Fruit fly (Drosophila melanogaster) whole organism, prepupa: ENCODE measurements around the gene Elba2.

Experiments
- Blimp-1 ChIP-seq: fragments of 200-800 bp; sonication (Bioruptor generic); optimal IDR thresholded peaks from 3 replicates; lab custom pipeline; 2017; ENCODE audit warnings: missing biosample characterization, missing genetic modification characterization, mild to moderate bottlenecking, moderate library complexity, missing genetic modification reagents
- CG10631 ChIP-seq: fragments of 200-800 bp; sonication (Bioruptor generic); optimal IDR thresholded peaks from 2 replicates; lab custom pipeline; 2016; ENCODE audit warnings: missing biosample characterization, missing genetic modification characterization
- CG10669 ChIP-seq: fragments of 200-800 bp; sonication (Bioruptor generic); optimal IDR thresholded peaks from 3 replicates; lab custom pipeline; 2018; ENCODE audit warnings: missing biosample characterization, mild to moderate bottlenecking, missing genetic modification characterization, moderate library complexity
- CG15336 ChIP-seq: fragments of 200-800 bp; sonication (Bioruptor generic); IDR thresholded peaks from 2 replicates; pipeline ENCODE4 v1.3.6; 2022; ENCODE audit warnings: missing biosample characterization, missing genetic modification characterization
- CG3032 ChIP-seq: fragments of 200-800 bp; optimal IDR thresholded peaks from 2 replicates; lab custom pipeline; 2019; ENCODE audit warnings: missing biosample characterization, mild to moderate bottlenecking, missing genetic modification characterization, moderate library complexity
- CG31627 ChIP-seq: fragments of 200-800 bp; sonication (Bioruptor generic); optimal IDR thresholded peaks from 3 replicates; lab custom pipeline; 2016; ENCODE audit warnings: missing biosample characterization, missing genetic modification characterization
- CG32006 ChIP-seq: fragments of 200-800 bp; sonication (Bioruptor generic); optimal IDR thresholded peaks from 3 replicates; lab custom pipeline; 2017; ENCODE audit warnings: missing biosample characterization, mild to moderate bottlenecking, missing genetic modification characterization
- CG3919 ChIP-seq: fragments of 200-800 bp; sonication (Bioruptor generic); optimal IDR thresholded peaks from 3 replicates; lab custom pipeline; 2016; ENCODE audit warnings: missing biosample characterization, missing genetic modification characterization
- CG4318 ChIP-seq: fragments of 200-800 bp; sonication (Bioruptor generic); optimal IDR thresholded peaks from 3 replicates; lab custom pipeline; 2017; ENCODE audit warnings: missing biosample characterization, mild to moderate bottlenecking, missing genetic modification characterization
- CG6163 ChIP-seq: fragments of 200-800 bp; sonication (Bioruptor generic); IDR thresholded peaks from 3 replicates; pipeline ENCODE4 v1.3.6; 2022; ENCODE audit warnings: missing biosample characterization, missing genetic modification characterization
- CG6792 ChIP-seq: fragments of 200-800 bp; sonication (Bioruptor generic); optimal IDR thresholded peaks from 3 replicates; lab custom pipeline; 2016; ENCODE audit warnings: missing biosample characterization, missing genetic modification characterization
- CG7368 ChIP-seq: fragments of 200-800 bp; sonication (Bioruptor generic); optimal IDR thresholded peaks from 3 replicates; lab custom pipeline; 2016; ENCODE audit warnings: missing biosample characterization, missing genetic modification characterization
- CG8119 ChIP-seq: fragments of 200-800 bp; sonication (Bioruptor generic); IDR thresholded peaks from 3 replicates; pipeline ENCODE4 v1.3.6; 2022; ENCODE audit warnings: missing biosample characterization, missing genetic modification characterization
- CG8632 ChIP-seq: fragments of 200-800 bp; sonication (Bioruptor generic); optimal IDR thresholded peaks from 3 replicates; lab custom pipeline; 2016; ENCODE audit warnings: missing biosample characterization, missing genetic modification characterization
- CG9139 ChIP-seq: fragments of 200-800 bp; sonication (Bioruptor generic); optimal IDR thresholded peaks from 3 replicates; lab custom pipeline; 2017; ENCODE audit warnings: missing biosample characterization, mild to moderate bottlenecking, missing genetic modification characterization
- Eip78C ChIP-seq: fragments of 200-800 bp; sonication (Bioruptor generic); peaks from one replicate; lab custom pipeline; 2016; ENCODE audit warnings: missing biosample characterization, missing genetic modification characterization
- Gug ChIP-seq: fragments of 200-800 bp; sonication (Bioruptor generic); IDR thresholded peaks from 2 replicates; pipeline ENCODE4 v1.3.6; 2022; ENCODE audit warnings: missing biosample characterization, missing genetic modification characterization
- Hr38 ChIP-seq: sonication (Bioruptor generic); optimal IDR thresholded peaks from 2 replicates; lab custom pipeline; 2016; ENCODE audit warnings: missing biosample characterization, missing genetic modification characterization
- Hr39 ChIP-seq: fragments of 200-800 bp; sonication (Bioruptor generic); optimal IDR thresholded peaks from 2 replicates; lab custom pipeline; 2016; ENCODE audit warnings: missing biosample characterization, missing genetic modification characterization
- Hr4 ChIP-seq: fragments of 200-800 bp; sonication (Bioruptor generic); optimal IDR thresholded peaks from 3 replicates; lab custom pipeline; 2016; ENCODE audit warnings: missing biosample characterization, missing genetic modification characterization
- Met ChIP-seq: fragments of 200-800 bp; sonication (Bioruptor generic); optimal IDR thresholded peaks from 3 replicates; lab custom pipeline; 2016; ENCODE audit warnings: missing biosample characterization, missing genetic modification characterization
- Smox ChIP-seq: fragments of 200-800 bp; sonication (Bioruptor generic); optimal IDR thresholded peaks from 3 replicates; lab custom pipeline; 2016; ENCODE audit warnings: missing biosample characterization, missing genetic modification characterization
- Sox15 ChIP-seq: fragments of 200-800 bp; sonication (Bioruptor generic); optimal IDR thresholded peaks from 3 replicates; lab custom pipeline; 2016; ENCODE audit warnings: missing biosample characterization, missing genetic modification characterization
- achi ChIP-seq: fragments of 200-800 bp; sonication (Bioruptor generic); optimal IDR thresholded peaks from 3 replicates; lab custom pipeline; 2016; ENCODE audit warnings: missing biosample characterization, missing genetic modification characterization
- acj6 ChIP-seq: fragments of 200-800 bp; sonication (Bioruptor generic); optimal IDR thresholded peaks from 3 replicates; lab custom pipeline; 2016; ENCODE audit warnings: missing biosample characterization, missing genetic modification characterization
- cyc ChIP-seq: fragments of 200-800 bp; sonication (Bioruptor generic); optimal IDR thresholded peaks from 3 replicates; lab custom pipeline; 2016; ENCODE audit warnings: missing biosample characterization, missing genetic modification characterization
- eg ChIP-seq: fragments of 200-800 bp; sonication (Bioruptor generic); IDR thresholded peaks from 3 replicates; pipeline ENCODE4 v1.3.6; 2022; ENCODE audit warnings: missing biosample characterization, missing genetic modification characterization
- esn ChIP-seq: fragments of 200-800 bp; sonication (Bioruptor generic); optimal IDR thresholded peaks from 2 replicates; lab custom pipeline; 2016; ENCODE audit warnings: missing biosample characterization, mild to moderate bottlenecking, missing genetic modification characterization, moderate library complexity
- fd59A ChIP-seq: fragments of 200-800 bp; sonication (Bioruptor generic); optimal IDR thresholded peaks from 2 replicates; lab custom pipeline; 2017; ENCODE audit warnings: missing biosample characterization, mild to moderate bottlenecking, missing genetic modification characterization, missing genetic modification reagents
- lz ChIP-seq: fragments of 200-800 bp; sonication (Bioruptor generic); optimal IDR thresholded peaks from 3 replicates; lab custom pipeline; 2016; ENCODE audit warnings: missing biosample characterization, missing genetic modification characterization
- ss ChIP-seq, 2 experiments: fragments of 200-800 bp; sonication (Bioruptor generic); optimal IDR thresholded peaks; 2 replicates in 1 of 2; 3 replicates in 1 of 2; lab custom pipeline; 2017 to 2018; ENCODE audit warnings: mild to moderate bottlenecking in 2 of 2, missing biosample characterization in 2 of 2, missing genetic modification characterization in 2 of 2, moderate library complexity in 1 of 2
- svp ChIP-seq: fragments of 200-800 bp; sonication (Bioruptor generic); peaks from one replicate; lab custom pipeline; 2016; ENCODE audit warnings: missing biosample characterization, missing genetic modification characterization
- topi ChIP-seq: fragments of 200-800 bp; sonication (Bioruptor generic); optimal IDR thresholded peaks from 3 replicates; lab custom pipeline; 2016; ENCODE audit warnings: missing biosample characterization, missing genetic modification characterization
- vri ChIP-seq: fragments of 200-800 bp; sonication (Bioruptor generic); optimal IDR thresholded peaks from 3 replicates; lab custom pipeline; 2016; ENCODE audit warnings: missing biosample characterization, mild to moderate bottlenecking, missing genetic modification characterization

The Elba2 gene

DNA sequence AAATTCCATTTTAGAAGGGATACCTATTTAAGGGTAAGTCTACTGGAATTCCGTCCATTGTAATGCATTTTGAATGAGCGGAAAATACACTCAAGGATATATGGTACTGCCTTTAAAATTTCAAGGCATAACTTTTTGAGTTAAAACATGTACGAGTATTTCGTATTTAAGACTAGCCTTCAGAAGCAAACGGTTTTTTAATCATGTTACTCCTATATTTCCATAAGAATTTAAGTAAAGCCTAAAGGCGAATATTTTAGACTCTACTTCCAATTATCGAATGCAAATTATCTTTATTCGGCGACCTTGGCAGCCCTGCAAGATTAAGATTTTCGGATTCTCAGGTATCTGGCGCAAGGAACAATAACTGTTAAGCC lies at the start of gene Elba2:
Gene Elba2 (plus strand): TSS at position 327 of the 377 bp plus-strand sequence.
- no peak for TF ChIP-seq Met (GFP tag; lab: Kevin White, UChicago)
- no peak for TF ChIP-seq cyc (GFP tag; lab: Kevin White, UChicago)
- TF ChIP-seq lz (GFP tag; lab: Kevin White, UChicago), result no peak
- no peak for TF ChIP-seq esn (GFP tag; lab: Kevin White, UChicago)
- TF ChIP-seq fd59A (GFP tag; lab: Kevin White, UChicago), result no peak
- TF ChIP-seq Sox15, result no peak
- TF ChIP-seq Hr38, result no peak
- TF ChIP-seq CG10669, result no peak
- no peak for TF ChIP-seq Hr39 (GFP tag; lab: Kevin White, UChicago)

DNA sequence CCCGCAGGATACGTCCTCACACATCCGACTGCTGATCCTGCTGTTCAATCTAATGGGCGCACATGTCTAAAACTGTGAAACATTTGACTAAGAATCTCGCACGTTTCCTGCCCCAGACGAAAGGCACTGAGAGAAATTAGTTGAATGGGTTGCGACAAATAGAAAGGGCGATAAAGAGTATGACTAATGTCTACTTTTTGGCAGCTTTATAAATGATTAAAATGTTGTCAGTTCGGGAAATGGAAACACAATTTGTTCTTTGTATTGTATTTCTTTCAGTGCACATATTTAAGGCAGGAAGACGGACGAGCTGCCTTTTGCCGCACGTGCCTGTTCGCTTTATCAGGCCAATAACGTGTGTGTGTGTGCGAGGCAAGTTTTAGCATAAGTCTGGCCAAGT lies 49.4 kb upstream of the Elba2 start:
- TF ChIP-seq Eip78C (GFP tag; lab: Kevin White, UChicago) (peak; percentile 32), topi (GFP tag; lab: Kevin White, UChicago) (no peak), CG3919 (GFP tag; lab: Kevin White, UChicago) (peak; percentile 2), Hr4 (GFP tag; lab: Kevin White, UChicago) (peak; percentile 1), ss (GFP tag; optimal IDR thresholded peaks at IDR 0.05; lab: Kevin White, UChicago) (no peak), CG10669 (peak; percentile 8), CG6163 (GFP tag; lab: Robert Waterston, UW) (peak; percentile 38; the same call in 2 of the 3 replicates), CG32006 (GFP tag; lab: Kevin White, UChicago) (peak; percentile 20)
- TF ChIP-seq, all 60 proteins: peak for 6

DNA sequence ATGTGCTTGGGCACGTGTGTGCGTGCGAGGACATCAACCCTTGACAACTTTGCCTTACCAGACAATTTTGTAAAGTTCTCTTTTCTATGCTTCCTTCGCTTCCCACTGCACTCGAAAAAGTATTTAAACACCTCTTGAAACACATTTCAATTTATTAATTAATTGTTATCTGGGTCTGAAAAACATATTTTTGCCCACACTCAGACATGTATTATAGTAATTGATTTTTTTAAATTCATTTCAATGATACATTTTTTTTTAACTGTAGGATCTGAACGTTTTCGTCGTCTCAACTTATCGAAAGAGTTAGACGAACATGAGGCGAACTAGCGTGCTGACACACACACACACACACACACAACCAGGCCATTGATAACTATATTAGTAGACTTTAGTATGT lies 35.0 kb upstream of the Elba2 start:
- TF ChIP-seq lz (GFP tag; lab: Kevin White, UChicago), result no peak
- TF ChIP-seq Smox, result no peak
- TF ChIP-seq CG10631, result no peak
- TF ChIP-seq CG6792, result no peak
- 0 out of 3 replicates have a peak, but pooled peaks have one; percentile 37 for TF ChIP-seq CG8119
- no peak for TF ChIP-seq CG9139 (GFP tag; lab: Kevin White, UChicago)
- TF ChIP-seq CG4318 (GFP tag; lab: Kevin White, UChicago), result no peak
- 0 out of 2 replicates have a peak, but pooled peaks have one; percentile 17 for TF ChIP-seq CG15336 (GFP tag; lab: Robert Waterston, UW)
- TF ChIP-seq Hr39 (GFP tag; lab: Kevin White, UChicago), result no peak
- peak; percentile 23 for TF ChIP-seq Eip78C (GFP tag; lab: Kevin White, UChicago)
- TF ChIP-seq CG32006 (GFP tag; lab: Kevin White, UChicago), result peak; percentile 20
- 0 out of 3 replicates have a peak, but pooled peaks have one; percentile 27 for TF ChIP-seq eg (GFP tag; lab: Robert Waterston, UW)
- no peak for TF ChIP-seq Hr38
- TF ChIP-seq esn (GFP tag; lab: Kevin White, UChicago), result no peak
- TF ChIP-seq Blimp-1, result no peak
- TF ChIP-seq Gug, result 0 out of 2 replicates have a peak, but pooled peaks have one; percentile 21
- TF ChIP-seq achi, result no peak

DNA sequence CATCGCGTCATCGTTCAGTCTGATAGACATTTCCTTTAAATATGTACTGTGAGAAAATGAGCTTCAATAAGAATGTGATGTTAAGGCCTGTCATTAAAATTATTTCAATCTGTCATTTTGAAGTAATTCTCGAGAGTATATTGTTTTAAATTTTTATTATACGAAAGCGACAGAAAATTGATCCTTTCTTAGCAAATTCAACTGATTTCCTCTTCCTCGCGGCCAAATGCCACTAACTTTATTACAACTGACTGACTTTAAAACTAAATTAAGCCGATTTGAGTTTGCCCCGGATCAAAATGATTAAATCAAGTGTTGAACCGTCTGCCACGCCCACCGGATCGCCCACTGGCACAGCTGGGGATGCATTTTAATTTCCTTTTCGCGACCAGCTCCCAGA lies 24.8 kb upstream of the Elba2 start, which contains the start of gene CG3515:
Gene CG3515 (minus strand): TSS at position 101 of the 400 bp plus-strand sequence.
- TF ChIP-seq Gug, result no peak

DNA sequence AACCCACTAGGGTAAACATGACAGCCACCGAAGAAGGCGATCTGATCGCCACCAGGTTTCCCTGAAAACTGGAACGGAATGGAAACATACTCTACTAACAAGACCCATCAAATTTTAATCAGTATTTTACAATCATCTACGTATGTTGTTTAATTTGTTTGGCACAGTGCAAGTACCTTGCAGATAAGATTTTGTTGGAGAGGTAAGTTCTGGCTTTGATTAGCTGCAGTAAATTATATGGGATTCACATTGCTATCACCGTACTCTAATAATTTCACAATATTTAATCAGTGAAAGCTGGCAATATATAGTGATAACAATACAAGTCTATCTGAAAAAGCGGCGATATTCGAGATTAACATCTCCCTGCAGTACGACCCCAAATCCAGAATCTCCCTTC lies 12.7 kb upstream of the Elba2 start, which contains the start of gene Cyp309a1:
Gene Cyp309a1 (minus strand): TSS at position 73 of the 400 bp plus-strand sequence.
- TF ChIP-seq svp (GFP tag; lab: Kevin White, UChicago), result peak; percentile 74
- TF ChIP-seq CG3032 (tag; lab: Kevin White, UChicago), result no peak
- TF ChIP-seq CG31627, result no peak
- TF ChIP-seq CG8632 (GFP tag; lab: Kevin White, UChicago), result no peak
- peak; percentile 25 for TF ChIP-seq vri (GFP tag; lab: Kevin White, UChicago)
- no peak for TF ChIP-seq acj6 (GFP tag; lab: Kevin White, UChicago)
- no peak for TF ChIP-seq CG7368 (GFP tag; lab: Kevin White, UChicago)
